Fruit fly (Drosophila melanogaster) whole organism, pupa: ENCODE data around the gene CG7296.

Experiments used
- CG13204 ChIP-seq: fragments of 200-800 bp; sonication (Bioruptor generic); optimal IDR thresholded peaks from 2 replicates; lab custom pipeline; 2018; ENCODE audit warnings: missing biosample characterization, mild to moderate bottlenecking, missing genetic modification characterization, moderate library complexity
- CG8159 ChIP-seq: fragments of 200-800 bp; sonication (Bioruptor generic); optimal IDR thresholded peaks from 3 replicates; lab custom pipeline; 2018; ENCODE audit warnings: missing biosample characterization, mild to moderate bottlenecking, missing genetic modification characterization, moderate library complexity
- D1 ChIP-seq: fragments of 200-800 bp; sonication (Bioruptor generic); optimal IDR thresholded peaks from 2 replicates; lab custom pipeline; 2018; ENCODE audit warnings: missing biosample characterization, mild to moderate bottlenecking, missing genetic modification characterization, moderate library complexity
- EcR ChIP-seq: fragments of 200-800 bp; sonication (Bioruptor generic); optimal IDR thresholded peaks from 3 replicates; lab custom pipeline; 2019; ENCODE audit warnings: missing biosample characterization, missing genetic modification characterization, mild to moderate bottlenecking, moderate library complexity, missing genetic modification reagents
- Pif1A ChIP-seq: fragments of 200-800 bp; sonication (Bioruptor generic); optimal IDR thresholded peaks from 3 replicates; lab custom pipeline; 2016; ENCODE audit warnings: missing biosample characterization, missing genetic modification characterization
- Snoo ChIP-seq: fragments of 200-800 bp; sonication (Bioruptor generic); optimal IDR thresholded peaks from 3 replicates; lab custom pipeline; 2017; ENCODE audit warnings: missing biosample characterization, mild to moderate bottlenecking, missing genetic modification characterization, inconsistent platforms
- gl ChIP-seq: fragments of 200-800 bp; sonication (Bioruptor generic); optimal IDR thresholded peaks from 2 replicates; lab custom pipeline; 2018; ENCODE audit warnings: missing biosample characterization, mild to moderate bottlenecking, missing genetic modification characterization

DNA sequence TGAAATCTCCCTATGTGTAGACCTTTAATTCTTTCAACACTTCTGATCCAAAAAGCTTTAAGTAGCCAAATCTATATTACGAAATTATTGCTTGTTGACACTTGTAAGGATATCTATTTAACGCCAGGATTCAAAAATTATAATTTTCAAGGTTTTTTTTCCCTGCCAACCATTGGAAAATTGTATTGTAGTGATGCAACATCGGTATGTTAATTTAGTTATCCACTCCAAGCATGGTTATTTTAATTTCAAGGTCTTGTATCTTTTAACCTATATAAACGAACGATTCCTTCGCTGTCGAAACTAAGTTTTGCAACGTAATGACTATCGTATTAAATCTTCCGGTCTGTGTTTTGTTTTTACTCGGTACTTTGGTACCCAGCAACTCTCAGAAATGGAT, 40.8 kb downstream of the CG7296 start, which contains the start of gene CG17097:
- TF ChIP-seq gl (tag; lab: Kevin White, UChicago) (no peak), D1 (no peak), Snoo (tag; lab: Kevin White, UChicago) (no peak), EcR (GFP tag; lab: Kevin White, UChicago) (no peak), CG13204 (GFP tag; lab: Kevin White, UChicago) (no peak), CG8159 (tag; lab: Kevin White, UChicago) (no peak), Pif1A (GFP tag; lab: Kevin White, UChicago) (no peak)
